Fruit fly (Drosophila melanogaster) whole organism, embryonic: ENCODE results near the gene CG17027.
A peak's percentile ranks its signal among the peaks of the same experiment; 100 is the strongest.

Experiments used
- ATbp ChIP-seq: fragments of 200-800 bp; sonication (Bioruptor generic); optimal IDR thresholded peaks from 2 replicates; lab custom pipeline; 2017; ENCODE audit warnings: missing biosample characterization, mild to moderate bottlenecking, missing genetic modification characterization, missing genetic modification reagents
- Ada2b ChIP-seq: fragments of 200-800 bp; sonication (Bioruptor generic); IDR thresholded peaks from 2 replicates; pipeline ENCODE4 v1.3.6; 2022; ENCODE audit warnings: missing biosample characterization, missing genetic modification characterization
- Atf3 ChIP-seq: fragments of 200-800 bp; sonication (Bioruptor generic); optimal IDR thresholded peaks from 3 replicates; lab custom pipeline; 2016; ENCODE audit warnings: missing biosample characterization, missing genetic modification characterization
- Blimp-1 ChIP-seq: fragments of 200-800 bp; sonication (Bioruptor generic); optimal IDR thresholded peaks from 3 replicates; lab custom pipeline; 2018; ENCODE audit warnings: missing biosample characterization, missing genetic modification characterization, mild to moderate bottlenecking, moderate library complexity, missing genetic modification reagents
- CG11085 ChIP-seq: fragments of 200-800 bp; sonication (Bioruptor generic); IDR thresholded peaks from 2 replicates; pipeline ENCODE4 v1.3.6; 2022; ENCODE audit warnings: missing biosample characterization, missing genetic modification characterization
- CG11456 ChIP-seq: fragments of 200-800 bp; sonication (Bioruptor generic); IDR thresholded peaks from 3 replicates; pipeline ENCODE4 v1.3.6; 2022; ENCODE audit warnings: missing biosample characterization, missing genetic modification characterization
- CG11504 ChIP-seq: fragments of 200-800 bp; sonication (Bioruptor generic); optimal IDR thresholded peaks from 3 replicates; lab custom pipeline; 2019; ENCODE audit warnings: missing biosample characterization, mild to moderate bottlenecking, missing genetic modification characterization, moderate library complexity
- CG12391 ChIP-seq: fragments of 200-800 bp; sonication (Bioruptor generic); optimal IDR thresholded peaks from 3 replicates; lab custom pipeline; 2018; ENCODE audit warnings: missing biosample characterization, mild to moderate bottlenecking, missing genetic modification characterization, moderate library complexity
- CG12769 ChIP-seq: fragments of 200-800 bp; sonication (Bioruptor generic); optimal IDR thresholded peaks from 2 replicates; lab custom pipeline; 2019; ENCODE audit warnings: missing biosample characterization, mild to moderate bottlenecking, missing genetic modification characterization, moderate library complexity
- CG13296 ChIP-seq: fragments of 200-800 bp; sonication (Bioruptor generic); optimal IDR thresholded peaks from 3 replicates; lab custom pipeline; 2018; ENCODE audit warnings: missing biosample characterization, mild to moderate bottlenecking, missing genetic modification characterization
- CG14014 ChIP-seq: fragments of 200-800 bp; sonication (Bioruptor generic); IDR thresholded peaks from 2 replicates; pipeline ENCODE4 v1.3.6; 2022; ENCODE audit warnings: missing biosample characterization, missing genetic modification characterization
- CG14441 ChIP-seq: fragments of 200-800 bp; sonication (Bioruptor generic); IDR thresholded peaks from 2 replicates; pipeline ENCODE4 v1.3.6; 2022; ENCODE audit warnings: missing biosample characterization, missing genetic modification characterization
- CG17328 ChIP-seq: fragments of 200-800 bp; sonication (Bioruptor generic); IDR thresholded peaks from 2 replicates; pipeline ENCODE4 v1.3.6; 2022; ENCODE audit warnings: missing biosample characterization, missing genetic modification characterization
- CG18476 ChIP-seq: fragments of 200-800 bp; sonication (Bioruptor generic); optimal IDR thresholded peaks from 2 replicates; lab custom pipeline; 2016; ENCODE audit warnings: missing biosample characterization, mild to moderate bottlenecking, missing genetic modification characterization
- CG18599 ChIP-seq: fragments of 200-800 bp; sonication (Bioruptor generic); optimal IDR thresholded peaks from 3 replicates; lab custom pipeline; 2017; ENCODE audit warnings: missing biosample characterization, missing genetic modification characterization, mild to moderate bottlenecking, moderate library complexity, missing genetic modification reagents
- CG30403 ChIP-seq: fragments of 200-800 bp; sonication (Bioruptor generic); optimal IDR thresholded peaks from 3 replicates; lab custom pipeline; 2016; ENCODE audit warnings: missing biosample characterization, missing genetic modification characterization
- CG32767 ChIP-seq: fragments of 200-800 bp; sonication (Bioruptor generic); IDR thresholded peaks from 2 replicates; pipeline ENCODE4 v1.3.6; 2022; ENCODE audit warnings: missing biosample characterization, missing genetic modification characterization
- CG6654 ChIP-seq: fragments of 200-800 bp; sonication (Bioruptor generic); optimal IDR thresholded peaks from 2 replicates; lab custom pipeline; 2017; ENCODE audit warnings: missing biosample characterization, mild to moderate bottlenecking, missing genetic modification characterization
- CG8924 ChIP-seq: fragments of 200-800 bp; optimal IDR thresholded peaks from 3 replicates; lab custom pipeline; 2019; ENCODE audit warnings: missing biosample characterization, mild to moderate bottlenecking, missing genetic modification characterization, moderate library complexity
- CG9609 ChIP-seq: fragments of 200-800 bp; sonication (Bioruptor generic); optimal IDR thresholded peaks from 3 replicates; lab custom pipeline; 2016; ENCODE audit warnings: missing biosample characterization, missing genetic modification characterization
- CG9932 ChIP-seq: fragments of 200-800 bp; sonication (Bioruptor generic); IDR thresholded peaks from 2 replicates; pipeline ENCODE4 v1.3.6; 2022; ENCODE audit warnings: missing biosample characterization, missing genetic modification characterization
- CHES-1-like ChIP-seq: fragments of 200-800 bp; sonication (Bioruptor generic); optimal IDR thresholded peaks from 2 replicates; lab custom pipeline; 2016; ENCODE audit warnings: missing biosample characterization, missing genetic modification characterization
- CkIIα-i1 ChIP-seq: fragments of 200-800 bp; sonication (Bioruptor generic); IDR thresholded peaks from 2 replicates; pipeline ENCODE4 v1.3.6; 2022; ENCODE audit warnings: missing biosample characterization, missing genetic modification characterization
- Drgx ChIP-seq: fragments of 200-800 bp; sonication (Bioruptor generic); IDR thresholded peaks from 2 replicates; pipeline ENCODE4 v1.3.6; 2022; ENCODE audit warnings: missing biosample characterization, missing genetic modification characterization
- E2f1 ChIP-seq: fragments of 200-800 bp; sonication (Bioruptor generic); IDR thresholded peaks from 2 replicates; pipeline ENCODE4 v1.3.6; 2022; ENCODE audit warnings: missing biosample characterization, missing genetic modification characterization
- Hr39 ChIP-seq: fragments of >200 bp; optimal IDR thresholded peaks from 2 replicates; lab custom pipeline; 2017
- Hr51 ChIP-seq, 2 experiments: fragments of 200-800 bp; sonication (Bioruptor generic); optimal IDR thresholded peaks; 2 replicates in 1 of 2; 3 replicates in 1 of 2; lab custom pipeline; 2016 to 2018; ENCODE audit warnings: missing biosample characterization in 2 of 2, missing genetic modification characterization in 2 of 2, mild to moderate bottlenecking in 1 of 2, moderate library complexity in 1 of 2
- Hsf ChIP-seq: fragments of 200-800 bp; sonication (Bioruptor generic); optimal IDR thresholded peaks from 3 replicates; lab custom pipeline; 2016; ENCODE audit warnings: missing biosample characterization, missing genetic modification characterization
- Max ChIP-seq: fragments of 200-800 bp; sonication (Bioruptor generic); optimal IDR thresholded peaks from 2 replicates; lab custom pipeline; 2016; ENCODE audit warnings: missing biosample characterization, mild to moderate bottlenecking, missing genetic modification characterization
- Neu2 ChIP-seq: fragments of 200-800 bp; sonication (Bioruptor generic); optimal IDR thresholded peaks from 3 replicates; lab custom pipeline; 2016; ENCODE audit warnings: missing biosample characterization, missing genetic modification characterization, borderline replicate concordance
- NfI ChIP-seq: fragments of 200-800 bp; sonication (Bioruptor generic); optimal IDR thresholded peaks from 3 replicates; lab custom pipeline; 2018; ENCODE audit warnings: missing biosample characterization, mild to moderate bottlenecking, missing genetic modification characterization, moderate library complexity
- Sox102F ChIP-seq: fragments of 200-800 bp; sonication (Bioruptor generic); optimal IDR thresholded peaks from 2 replicates; lab custom pipeline; 2018; ENCODE audit warnings: missing biosample characterization, mild to moderate bottlenecking, missing genetic modification characterization, moderate library complexity
- Xbp1 ChIP-seq: fragments of 200-800 bp; sonication (Bioruptor generic); optimal IDR thresholded peaks from 3 replicates; lab custom pipeline; 2016; ENCODE audit warnings: missing biosample characterization, mild to moderate bottlenecking, missing genetic modification characterization
- ara ChIP-seq: fragments of 200-800 bp; sonication (Bioruptor generic); IDR thresholded peaks from 2 replicates; pipeline ENCODE4 v1.3.6; 2022; ENCODE audit warnings: missing biosample characterization, missing genetic modification characterization
- caup ChIP-seq: fragments of 200-800 bp; sonication (Bioruptor generic); optimal IDR thresholded peaks from 3 replicates; lab custom pipeline; 2017; ENCODE audit warnings: missing biosample characterization, mild to moderate bottlenecking, missing genetic modification characterization, moderate library complexity; ENCODE audit not compliant: severe bottlenecking
- ewg ChIP-seq: fragments of 200-800 bp; sonication (Bioruptor generic); optimal IDR thresholded peaks from 3 replicates; lab custom pipeline; 2017; ENCODE audit warnings: mild to moderate bottlenecking, missing biosample characterization, missing genetic modification reagents, missing genetic modification characterization
- eyg ChIP-seq: fragments of 200-800 bp; sonication (Bioruptor generic); optimal IDR thresholded peaks from 3 replicates; lab custom pipeline; 2016; ENCODE audit warnings: missing biosample characterization, missing genetic modification characterization
- fd96Cb ChIP-seq: fragments of 200-800 bp; sonication (Bioruptor generic); optimal IDR thresholded peaks from 2 replicates; lab custom pipeline; 2018; ENCODE audit warnings: missing biosample characterization, mild to moderate bottlenecking, missing genetic modification characterization, moderate library complexity
- gsb-n ChIP-seq: fragments of 200-800 bp; sonication (Bioruptor generic); optimal IDR thresholded peaks from 3 replicates; lab custom pipeline; 2018; ENCODE audit warnings: missing biosample characterization, mild to moderate bottlenecking, missing genetic modification characterization
- insv ChIP-seq, 2 experiments: fragments of 200-800 bp; sonication (Bioruptor generic); optimal IDR thresholded peaks; 3 replicates each; lab custom pipeline; 2016 to 2018; ENCODE audit warnings: missing biosample characterization in 2 of 2, missing genetic modification characterization in 2 of 2
- jing ChIP-seq: fragments of 200-800 bp; sonication (Bioruptor generic); optimal IDR thresholded peaks from 2 replicates; lab custom pipeline; 2018; ENCODE audit warnings: missing biosample characterization, mild to moderate bottlenecking, missing genetic modification characterization
- lov ChIP-seq, 2 experiments: fragments of 200-800 bp in 1 of 2; fragments of >200 bp in 1 of 2; sonication (Bioruptor generic) in 1 of 2; IDR thresholded peaks in 1 of 2; optimal IDR thresholded peaks in 1 of 2; 2 replicates in 1 of 2; 3 replicates in 1 of 2; pipeline versions ENCODE4 v1.3.6 to Lab custom; 2017 to 2022; ENCODE audit warnings: missing biosample characterization in 1 of 2, missing genetic modification characterization in 1 of 2
- nmo ChIP-seq: fragments of 200-800 bp; sonication (Bioruptor generic); optimal IDR thresholded peaks from 2 replicates; lab custom pipeline; 2018; ENCODE audit warnings: missing biosample characterization, mild to moderate bottlenecking, missing genetic modification characterization, moderate library complexity
- sc ChIP-seq, 3 experiments: fragments of >200 bp in 2 of 3; fragments of 200-800 bp in 1 of 3; sonication (Bioruptor generic) in 1 of 3; optimal IDR thresholded peaks; 2 replicates in 2 of 3; 3 replicates in 1 of 3; lab custom pipeline; 2017; ENCODE audit warnings: mild to moderate bottlenecking in 1 of 3, missing biosample characterization in 1 of 3, missing genetic modification characterization in 1 of 3, missing genetic modification reagents in 1 of 3
- sens-2 ChIP-seq: fragments of 200-800 bp; sonication (Bioruptor generic); IDR thresholded peaks from 2 replicates; pipeline ENCODE4 v1.3.6; 2022; ENCODE audit warnings: missing biosample characterization, missing genetic modification characterization
- slp2 ChIP-seq: fragments of 200-800 bp; sonication (Bioruptor generic); optimal IDR thresholded peaks from 2 replicates; lab custom pipeline; 2016; ENCODE audit warnings: missing biosample characterization, missing genetic modification characterization
- tin ChIP-seq: fragments of 200-800 bp; sonication (Bioruptor generic); optimal IDR thresholded peaks from 3 replicates; lab custom pipeline; 2016; ENCODE audit warnings: missing biosample characterization, missing genetic modification characterization
- tio ChIP-seq: fragments of 200-800 bp; sonication (Bioruptor generic); optimal IDR thresholded peaks from 2 replicates; lab custom pipeline; 2017; ENCODE audit warnings: missing biosample characterization, missing genetic modification characterization, inconsistent platforms
- tll ChIP-seq, 2 experiments: fragments of 200-800 bp in 1 of 2; fragments of >200 bp in 1 of 2; sonication (Bioruptor generic) in 1 of 2; optimal IDR thresholded peaks; 2 replicates each; lab custom pipeline; 2017 to 2019; ENCODE audit warnings: missing biosample characterization in 2 of 2, missing genetic modification characterization in 2 of 2, mild to moderate bottlenecking in 1 of 2, moderate library complexity in 1 of 2

Gene CG17027

DNA sequence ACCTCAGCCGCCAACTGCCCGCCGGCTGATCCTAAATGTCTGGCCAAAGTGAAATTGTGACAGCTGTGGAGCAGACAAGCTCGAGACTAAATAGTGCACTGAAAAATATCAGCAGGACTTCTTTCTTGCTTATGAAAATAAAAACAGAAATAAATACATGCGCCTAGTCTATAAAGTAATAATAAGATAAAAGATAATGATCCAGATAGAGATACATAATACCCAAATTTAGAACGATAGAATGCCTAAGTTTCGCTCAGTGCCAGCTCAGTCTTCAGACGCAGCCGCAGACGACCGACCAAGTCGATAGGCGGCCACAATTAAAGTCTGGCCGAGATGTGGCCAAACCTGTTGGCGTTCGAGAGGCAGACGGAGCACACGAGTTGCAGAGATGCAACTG is 39.1 kb upstream of the CG17027 start (continued):
- peak; percentile 47; the same call in 1 of the 2 replicates for TF ChIP-seq CkIIα-i1 (GFP tag; lab: Robert Waterston, UW)
- TF ChIP-seq eyg (GFP tag; lab: Kevin White, UChicago): no peak
- TF ChIP-seq slp2 (GFP tag; lab: Kevin White, UChicago): peak; percentile 26
- TF ChIP-seq Hr51 (GFP tag; optimal IDR thresholded peaks at IDR 0.05; lab: Kevin White, UChicago): peak in 1 of 2 experiments; percentile 70
- TF ChIP-seq CG11085 (GFP tag; lab: Robert Waterston, UW): 0 out of 2 replicates have a peak, but pooled peaks have one; percentile 24
- TF ChIP-seq CG12391: peak; percentile 72
- no peak for TF ChIP-seq sc (optimal IDR thresholded peaks at IDR 0.05; lab: Kevin White, UChicago)
- TF ChIP-seq sc (GFP tag; optimal IDR thresholded peaks at IDR 0.05; lab: Kevin White, UChicago): peak; percentile 65
- peak; percentile 28 for TF ChIP-seq jing
- peak; percentile 91 for TF ChIP-seq Sox102F
- peak; percentile 45 for TF ChIP-seq NfI (GFP tag; lab: Kevin White, UChicago)
- peak; percentile 34 for TF ChIP-seq Max
- TF ChIP-seq CG12769: peak; percentile 8
- peak; percentile 49; the same call in 1 of the 2 replicates for TF ChIP-seq CG14014 (GFP tag; lab: Robert Waterston, UW)
- TF ChIP-seq Ada2b (GFP tag; lab: Robert Waterston, UW): peak; percentile 56
- TF ChIP-seq insv (GFP tag; optimal IDR thresholded peaks at IDR 0.05; lab: Kevin White, UChicago): no peak
- TF ChIP-seq CG6654: peak; percentile 32
- TF ChIP-seq gsb-n (tag; lab: Kevin White, UChicago): peak; percentile 40
- TF ChIP-seq Blimp-1: peak; percentile 83
- peak; percentile 64 for TF ChIP-seq CG30403 (GFP tag; lab: Kevin White, UChicago)
- peak; percentile 80 for TF ChIP-seq nmo (GFP tag; lab: Kevin White, UChicago)
- TF ChIP-seq CG11456: 0 out of 3 replicates have a peak, but pooled peaks have one; percentile 40
- TF ChIP-seq fd96Cb (tag; lab: Kevin White, UChicago): peak; percentile 73
- peak; percentile 76 for TF ChIP-seq CG11504 (tag; lab: Kevin White, UChicago)
- no peak for TF ChIP-seq CG9932 (GFP tag; lab: Robert Waterston, UW)
- no peak for TF ChIP-seq CG13296 (GFP tag; lab: Kevin White, UChicago)
- TF ChIP-seq Drgx (GFP tag; lab: Robert Waterston, UW): peak; percentile 91
- peak; percentile 56 for TF ChIP-seq Hsf
- TF ChIP-seq tll (GFP tag; optimal IDR thresholded peaks at IDR 0.05; lab: Kevin White, UChicago): no peak
- TF ChIP-seq caup (GFP tag; lab: Kevin White, UChicago): peak; percentile 6
- peak; percentile 61 for TF ChIP-seq sens-2 (GFP tag; lab: Robert Waterston, UW)
- peak; percentile 69 for TF ChIP-seq ara (GFP tag; lab: Robert Waterston, UW)
- peak; percentile 70 for TF ChIP-seq Xbp1 (GFP tag; lab: Kevin White, UChicago)
- TF ChIP-seq ATbp (GFP tag; lab: Kevin White, UChicago): peak; percentile 72
- TF ChIP-seq CG18476 (GFP tag; lab: Kevin White, UChicago): peak; percentile 44
- TF ChIP-seq E2f1 (GFP tag; lab: Robert Waterston, UW): peak; percentile 44
- TF ChIP-seq CG14441 (GFP tag; lab: Robert Waterston, UW): peak; percentile 75
- TF ChIP-seq CG17328: peak; percentile 80
- TF ChIP-seq Atf3: no peak
- TF ChIP-seq tio (GFP tag; lab: Kevin White, UChicago): peak; percentile 24
- TF ChIP-seq ewg (GFP tag; lab: Kevin White, UChicago): peak; percentile 78
- TF ChIP-seq Neu2: no peak
- peak; percentile 64 for TF ChIP-seq CG8924 (tag; lab: Kevin White, UChicago)
- no peak for TF ChIP-seq lov (optimal IDR thresholded peaks at IDR 0.05; lab: Kevin White, UChicago)
- 0 out of 3 replicates have a peak, but pooled peaks have one; percentile 65 for TF ChIP-seq lov (GFP tag; IDR thresholded peaks at IDR 0.05; lab: Robert Waterston, UW)
- no peak for TF ChIP-seq Hr39 (lab: Kevin White, UChicago)
- TF ChIP-seq CG32767 (GFP tag; lab: Robert Waterston, UW): peak; percentile 38; the same call in 1 of the 2 replicates
- peak; percentile 70 for TF ChIP-seq tin (GFP tag; lab: Kevin White, UChicago)
- TF ChIP-seq CG9609: peak; percentile 25
- TF ChIP-seq CG18599: peak; percentile 37
- TF ChIP-seq CHES-1-like (GFP tag; lab: Kevin White, UChicago): no peak
